Fruit fly (Drosophila melanogaster) whole organism, adult: ENCODE data around the gene CG9192.

Experiments used
- CG11617 ChIP-seq: fragments of 200-800 bp; sonication (Bioruptor generic); optimal IDR thresholded peaks from 2 replicates; lab custom pipeline; 2017; ENCODE audit warnings: mild to moderate bottlenecking, missing biosample characterization, missing genetic modification reagents, missing genetic modification characterization
- CG12768 ChIP-seq: fragments of 200-800 bp; sonication (Bioruptor generic); optimal IDR thresholded peaks from 2 replicates; lab custom pipeline; 2017; ENCODE audit warnings: missing biosample characterization, missing genetic modification characterization, mild to moderate bottlenecking, moderate library complexity, missing genetic modification reagents
- CG14711 ChIP-seq: fragments of 200-800 bp; sonication (Bioruptor generic); optimal IDR thresholded peaks from 2 replicates; lab custom pipeline; 2018; ENCODE audit warnings: missing biosample characterization, mild to moderate bottlenecking, missing genetic modification characterization, moderate library complexity
- Crg-1 ChIP-seq: fragments of 200-800 bp; sonication (Bioruptor generic); optimal IDR thresholded peaks from 2 replicates; lab custom pipeline; 2016; ENCODE audit warnings: missing biosample characterization, missing genetic modification characterization
- Mnt ChIP-seq: fragments of 200-800 bp; sonication (Bioruptor generic); optimal IDR thresholded peaks from 2 replicates; lab custom pipeline; 2016; ENCODE audit warnings: missing biosample characterization, mild to moderate bottlenecking, missing genetic modification characterization
- cic ChIP-seq: fragments of 200-800 bp; sonication (Bioruptor generic); optimal IDR thresholded peaks from 2 replicates; lab custom pipeline; 2017; ENCODE audit warnings: missing biosample characterization, mild to moderate bottlenecking, missing genetic modification characterization, moderate library complexity
- kay ChIP-seq: fragments of 200-800 bp; sonication (Bioruptor generic); peaks from one replicate; lab custom pipeline; 2016; ENCODE audit warnings: missing biosample characterization, missing genetic modification characterization, borderline replicate concordance

dm6 chr3L:1202588-1203195 lies 35.4 kb downstream of the CG9192 start, which contains the start of gene meep:
- no peak for TF ChIP-seq CG11617
- TF ChIP-seq cic (GFP tag; lab: Kevin White, UChicago): peak; percentile 51
- no peak for TF ChIP-seq Crg-1 (GFP tag; lab: Kevin White, UChicago)
- no peak for TF ChIP-seq kay
- TF ChIP-seq Mnt (GFP tag; lab: Kevin White, UChicago): no peak
- TF ChIP-seq CG12768: no peak
- TF ChIP-seq CG14711 (tag; lab: Kevin White, UChicago): no peak
